Worm (Caenorhabditis elegans) whole organism, young adult: Measurements from ENCODE around the gene pgp-10.

ENCODE experiments used
- D2030.7 ChIP-seq: fragments of 200-800 bp; sonication (Bioruptor generic); IDR thresholded peaks from 2 replicates; pipeline ENCODE4 v1.3.6; 2022; ENCODE audit warnings: missing genetic modification reagents, missing genetic modification characterization, missing compliant biosample characterization
- F33H1.4 ChIP-seq: fragments of 200-800 bp; sonication (Bioruptor generic); IDR thresholded peaks from 2 replicates; pipeline ENCODE4 v1.3.6; 2022; ENCODE audit warnings: missing genetic modification reagents, missing genetic modification characterization, missing compliant biosample characterization
- F37B4.10 ChIP-seq: fragments of 200-800 bp; sonication (Bioruptor generic); IDR thresholded peaks from 2 replicates; pipeline ENCODE4 v1.3.6; 2022; ENCODE audit warnings: missing genetic modification characterization, missing compliant biosample characterization
- F39B2.1 ChIP-seq: fragments of 200-800 bp; sonication (Bioruptor generic); IDR thresholded peaks from 2 replicates; pipeline ENCODE4 v1.3.6; 2022; ENCODE audit warnings: missing genetic modification reagents, missing genetic modification characterization, missing compliant biosample characterization
- F49E8.2 ChIP-seq: sonication (generic microtip); optimal IDR thresholded peaks from 3 replicates; lab custom pipeline; 2017; ENCODE audit warnings: missing genetic modification characterization, mild to moderate bottlenecking, missing compliant biosample characterization, antibody characterized with exemption, moderate library complexity; ENCODE audit not compliant: insufficient read depth
- F57A8.1 ChIP-seq: fragments of 200-800 bp; sonication (Bioruptor generic); optimal IDR thresholded peaks from 2 replicates; lab custom pipeline; 2018; ENCODE audit warnings: mild to moderate bottlenecking, missing genetic modification characterization, moderate library complexity, missing compliant biosample characterization
- K12H6.12 ChIP-seq: fragments of 200-800 bp; sonication (Bioruptor generic); optimal IDR thresholded peaks from 2 replicates; lab custom pipeline; 2018; ENCODE audit warnings: mild to moderate bottlenecking, missing genetic modification characterization, missing compliant biosample characterization
- Y56A3A.18 ChIP-seq: fragments of 200-800 bp; sonication (Bioruptor generic); IDR thresholded peaks from 2 replicates; pipeline ENCODE4 v1.3.6; 2022; ENCODE audit warnings: missing genetic modification reagents, missing genetic modification characterization, missing compliant biosample characterization
- bed-1 ChIP-seq: fragments of 200-800 bp; sonication (Bioruptor generic); IDR thresholded peaks from 2 replicates; pipeline ENCODE4 v1.3.6; 2022; ENCODE audit warnings: missing genetic modification reagents, missing genetic modification characterization, missing compliant biosample characterization
- bed-2 ChIP-seq: fragments of 200-800 bp; sonication (Bioruptor generic); IDR thresholded peaks from 2 replicates; pipeline ENCODE4 v1.3.6; 2022; ENCODE audit warnings: missing genetic modification reagents, missing genetic modification characterization, missing compliant biosample characterization
- cebp-1 ChIP-seq, 2 experiments: fragments of 200-800 bp in 1 of 2; sonication (Bioruptor generic) in 1 of 2; sonication (generic microtip) in 1 of 2; IDR thresholded peaks in 1 of 2; optimal IDR thresholded peaks in 1 of 2; 2 replicates each; pipeline versions ENCODE4 v1.3.6 to Lab custom; 2017 to 2022; ENCODE audit warnings: missing compliant biosample characterization in 2 of 2, missing genetic modification characterization in 2 of 2, mild to moderate bottlenecking in 1 of 2, missing genetic modification reagents in 1 of 2, moderate library complexity in 1 of 2
- die-1 ChIP-seq: sonication (generic microtip); optimal IDR thresholded peaks from 2 replicates; lab custom pipeline; 2016; ENCODE audit warnings: missing genotype, mild to moderate bottlenecking, missing genetic modification characterization, missing compliant biosample characterization
- dpff-1 ChIP-seq: sonication (generic microtip); optimal IDR thresholded peaks from 2 replicates; lab custom pipeline; 2017; ENCODE audit warnings: mild to moderate bottlenecking, missing genetic modification characterization, missing compliant biosample characterization
- egl-18 ChIP-seq: fragments of 200-800 bp; sonication (Bioruptor generic); IDR thresholded peaks from 2 replicates; pipeline ENCODE4 v1.3.6; 2022; ENCODE audit warnings: missing genetic modification reagents, missing genetic modification characterization, missing compliant biosample characterization
- ets-4 ChIP-seq: fragments of 200-800 bp; sonication (Bioruptor generic); optimal IDR thresholded peaks from 2 replicates; lab custom pipeline; 2018; ENCODE audit warnings: mild to moderate bottlenecking, missing genetic modification characterization, missing compliant biosample characterization
- hlh-26 ChIP-seq: fragments of 200-800 bp; sonication (Bioruptor generic); conservative IDR thresholded peaks from 2 replicates; pipeline ENCODE4 v1.3.6; 2022; ENCODE audit warnings: missing genetic modification reagents, missing genetic modification characterization, missing compliant biosample characterization
- let-526 ChIP-seq: fragments of 200-800 bp; sonication (Bioruptor generic); IDR thresholded peaks from 2 replicates; pipeline ENCODE4 v1.3.6; 2022; ENCODE audit warnings: missing genetic modification reagents, missing genetic modification characterization, missing compliant biosample characterization
- lin-26 ChIP-seq: fragments of 200-800 bp; sonication (Bioruptor generic); IDR thresholded peaks from 2 replicates; pipeline ENCODE4 v1.3.6; 2022; ENCODE audit warnings: missing genetic modification reagents, missing genetic modification characterization, missing compliant biosample characterization
- lin-40 ChIP-seq: sonication (generic microtip); optimal IDR thresholded peaks from 2 replicates; lab custom pipeline; 2016; ENCODE audit warnings: missing genetic modification characterization, mild to moderate bottlenecking, missing compliant biosample characterization, missing genotype, missing genetic modification reagents
- madf-8 ChIP-seq: fragments of 200-800 bp; sonication (Bioruptor generic); conservative IDR thresholded peaks from 2 replicates; pipeline ENCODE4 v1.3.6; 2022; ENCODE audit warnings: missing genetic modification reagents, missing genetic modification characterization, missing compliant biosample characterization
- mcd-1 ChIP-seq: fragments of 200-800 bp; sonication (Bioruptor generic); IDR thresholded peaks from 2 replicates; pipeline ENCODE4 v1.3.6; 2022; ENCODE audit warnings: missing genetic modification reagents, missing genetic modification characterization, missing compliant biosample characterization
- mel-28 ChIP-seq: sonication (generic microtip); optimal IDR thresholded peaks from 2 replicates; lab custom pipeline; 2016; ENCODE audit warnings: borderline replicate concordance, mild to moderate bottlenecking, missing genetic modification characterization, missing compliant biosample characterization
- nhr-80 ChIP-seq: sonication (generic microtip); optimal IDR thresholded peaks from 2 replicates; lab custom pipeline; 2016; ENCODE audit warnings: missing genetic modification characterization, missing compliant biosample characterization
- sdz-38 ChIP-seq: sonication (generic microtip); optimal IDR thresholded peaks from 2 replicates; lab custom pipeline; 2016; ENCODE audit warnings: missing genotype, missing genetic modification characterization, missing compliant biosample characterization
- snpc-1.3 ChIP-seq: sonication (generic microtip); optimal IDR thresholded peaks from 2 replicates; lab custom pipeline; 2017; ENCODE audit warnings: missing genetic modification characterization, mild to moderate bottlenecking, missing compliant biosample characterization, antibody characterized with exemption, moderate library complexity, missing genotype, missing genetic modification reagents; ENCODE audit not compliant: insufficient read depth
- snpc-4 ChIP-seq, 5 experiments: fragments of 150-350 bp in 1 of 5; sonication (generic microtip) in 4 of 5; optimal IDR thresholded peaks; 2 replicates each; lab custom pipeline; 2014 to 2018; ENCODE audit warnings: missing genetic modification characterization in 5 of 5, missing biosample characterization in 3 of 5, antibody characterized with exemption in 2 of 5, mild to moderate bottlenecking in 2 of 5, missing compliant biosample characterization in 2 of 5, missing genotype in 2 of 5, moderate library complexity in 2 of 5, missing genetic modification reagents in 1 of 5
- tbp1 ChIP-seq: fragments of 200-800 bp; sonication (Bioruptor generic); optimal IDR thresholded peaks from 2 replicates; lab custom pipeline; 2018; ENCODE audit warnings: mild to moderate bottlenecking, missing genetic modification characterization, missing compliant biosample characterization
- ztf-25 ChIP-seq: fragments of 200-800 bp; sonication (Bioruptor generic); IDR thresholded peaks from 2 replicates; pipeline ENCODE4 v1.3.6; 2022; ENCODE audit warnings: missing genetic modification reagents, missing genetic modification characterization, missing compliant biosample characterization
- ztf-6 ChIP-seq: fragments of 200-800 bp; sonication (Bioruptor generic); IDR thresholded peaks from 2 replicates; pipeline ENCODE4 v1.3.6; 2022; ENCODE audit warnings: missing genetic modification reagents, missing genetic modification characterization, missing compliant biosample characterization

The pgp-10 gene

DNA sequence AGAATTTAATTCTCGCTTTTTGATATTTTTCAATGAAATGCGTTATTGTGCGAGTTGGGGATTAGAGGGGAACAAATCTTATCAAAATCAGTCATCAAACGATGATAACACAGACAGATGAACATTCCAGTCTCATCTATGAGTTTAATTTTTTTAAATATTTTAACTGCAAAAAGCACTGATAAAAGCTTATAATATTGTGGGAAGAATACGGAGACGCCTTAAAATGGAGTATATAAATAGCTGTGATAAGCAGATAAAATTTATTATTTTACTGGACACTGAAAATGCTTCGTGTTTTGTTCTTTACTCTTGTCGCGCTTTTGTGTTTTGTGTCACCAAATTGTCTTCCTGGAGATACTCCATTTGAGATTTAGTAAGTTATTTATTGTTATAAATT lies 19.2 kb upstream of the pgp-10 start, which contains the start of gene clec-86:
TSS of gene clec-86 (plus strand) at position 262 of the 400 bp plus-strand sequence.
- no peak for TF ChIP-seq die-1 (tag; lab: Kevin White, UChicago)
- no peak for TF ChIP-seq tbp1 (GFP tag; lab: Kevin White, UChicago)
- TF ChIP-seq F33H1.4 (GFP tag; lab: Robert Waterston, UW): no peak
- TF ChIP-seq F37B4.10 (GFP tag; lab: Robert Waterston, UW): no peak
- no peak for TF ChIP-seq let-526 (GFP tag; lab: Robert Waterston, UW)
- TF ChIP-seq nhr-80 (tag; lab: Kevin White, UChicago): peak; percentile 18
- TF ChIP-seq Y56A3A.18 (GFP tag; lab: Robert Waterston, UW): no peak
- TF ChIP-seq hlh-26 (GFP tag; lab: Robert Waterston, UW): no peak
- no peak for TF ChIP-seq mel-28 (tag; lab: Kevin White, UChicago)

ce11 chrX:7140682-7141254 lies 18.1 kb upstream of the pgp-10 start:
- TF ChIP-seq sdz-38 (tag; lab: Kevin White, UChicago) (no peak), bed-1 (0 out of 2 replicates have a peak, but pooled peaks have one; percentile 62)

DNA sequence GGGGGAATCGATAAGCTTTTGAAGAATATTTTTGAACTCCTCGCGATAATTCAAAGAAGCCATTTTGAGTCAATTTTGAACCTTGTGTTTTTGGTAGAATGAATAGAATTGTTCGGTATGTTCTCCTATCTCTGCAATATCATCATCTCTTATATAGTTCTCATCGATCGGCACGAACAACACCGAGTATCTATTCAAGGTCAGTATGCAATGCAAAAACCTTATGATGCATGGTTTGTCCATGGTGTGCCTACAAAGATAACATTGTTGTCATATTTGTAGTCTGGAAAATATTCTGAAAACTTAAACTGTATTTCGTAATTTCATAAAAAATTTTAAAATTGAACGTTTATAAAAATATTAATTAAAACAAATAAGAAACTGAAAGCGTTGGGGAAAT lies 15.3 kb upstream of the pgp-10 start, which contains the start of gene alh-10:
TSS of gene alh-10 (minus strand) at position 127 of the 400 bp plus-strand sequence.
- TF ChIP-seq F57A8.1 (GFP tag; lab: Kevin White, UChicago) (no peak), nhr-80 (tag; lab: Kevin White, UChicago) (peak; percentile 6), bed-2 (GFP tag; lab: Robert Waterston, UW) (no peak), snpc-1.3 (tag; lab: Kevin White, UChicago) (no peak)

DNA sequence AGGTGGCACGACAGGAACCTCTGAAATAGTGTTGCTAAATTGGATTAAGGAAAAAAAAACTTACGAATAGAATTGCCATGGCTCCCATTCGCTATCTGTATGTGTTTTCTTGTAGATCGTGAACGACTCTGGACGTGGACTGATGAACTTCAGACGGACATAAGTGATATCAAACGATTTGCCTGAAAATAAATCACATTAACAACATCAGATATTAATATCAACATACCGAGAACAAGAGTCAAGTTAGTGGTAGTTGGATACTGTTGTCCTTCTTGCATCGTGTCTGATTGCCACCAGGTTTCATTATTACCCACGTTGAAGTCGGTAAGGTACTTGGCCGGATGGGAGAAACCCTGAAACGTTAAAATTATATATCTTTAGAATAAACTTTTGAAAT lies 9.2 kb upstream of the pgp-10 start:
- TF ChIP-seq K12H6.12 (no peak), ztf-6 (no peak), egl-18 (no peak), let-526 (GFP tag; lab: Robert Waterston, UW) (no peak), dpff-1 (no peak), D2030.7 (GFP tag; lab: Robert Waterston, UW) (no peak), F49E8.2 (no peak), ets-4 (GFP tag; lab: Kevin White, UChicago) (no peak), snpc-4 (GFP tag; optimal IDR thresholded peaks at IDR 0.05; lab: Kevin White, UChicago) (no peak), snpc-4 (tag; optimal IDR thresholded peaks at IDR 0.05; lab: Kevin White, UChicago) (no peak)
- TF ChIP-seq, all 124 proteins: peak for 0

- TF ChIP-seq tbp1 (GFP tag; lab: Kevin White, UChicago) (no peak), cebp-1 (GFP tag; IDR thresholded peaks at IDR 0.05; lab: Robert Waterston, UW) (no peak), cebp-1 (tag; optimal IDR thresholded peaks at IDR 0.05; lab: Kevin White, UChicago) (no peak), sdz-38 (tag; lab: Kevin White, UChicago) (no peak)
Measured at ce11 chrX:7151189-7151857, 7.5 kb upstream of the pgp-10 start, which contains the start of gene lam-2. lam-2 (minus strand) TSS chrX:7151239.

DNA sequence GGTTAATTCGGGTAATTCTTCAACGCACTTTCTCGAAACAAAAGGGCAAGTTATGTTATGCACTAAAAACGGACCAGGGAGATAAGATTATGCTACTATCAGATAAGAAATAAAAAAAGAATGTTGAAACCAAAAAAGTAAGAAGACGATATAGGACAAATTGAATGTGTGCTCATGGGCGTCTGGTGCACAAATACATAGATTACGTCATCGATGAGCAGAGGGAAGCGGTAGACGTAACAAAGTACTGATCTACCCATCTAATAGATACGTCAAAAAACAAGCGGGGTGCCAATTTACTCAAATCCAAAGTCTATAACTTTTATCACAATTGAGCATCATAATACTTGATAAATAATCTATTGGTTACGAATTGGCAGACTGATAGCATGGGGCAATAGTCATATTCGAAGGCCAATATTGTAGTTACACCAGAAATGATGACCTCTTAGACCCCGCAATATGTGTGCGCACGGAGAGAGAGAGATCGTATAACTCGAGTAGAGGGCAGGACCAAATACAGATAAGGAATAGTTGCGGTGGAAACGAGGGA lies 6.8 kb upstream of the pgp-10 start:
- TF ChIP-seq lin-26: no peak
- TF ChIP-seq mcd-1 (GFP tag; lab: Robert Waterston, UW): no peak
- no peak for TF ChIP-seq ztf-25 (GFP tag; lab: Robert Waterston, UW)
- no peak for TF ChIP-seq hlh-26 (GFP tag; lab: Robert Waterston, UW)
- no peak for TF ChIP-seq lin-40
- TF ChIP-seq F39B2.1 (GFP tag; lab: Robert Waterston, UW): no peak
- no peak for TF ChIP-seq let-526 (GFP tag; lab: Robert Waterston, UW)
- no peak for TF ChIP-seq ets-4 (GFP tag; lab: Kevin White, UChicago)
- TF ChIP-seq madf-8 (GFP tag; lab: Robert Waterston, UW): no peak
- TF ChIP-seq, all 124 proteins: peak for 0
